Worm (Caenorhabditis elegans): ENCODE data around the gene W09G12.9.

W09G12.9 gene

ce11 chrIV:1243295-1243694, 26.9 kb downstream of the W09G12.9 start, which contains the start of gene F38A1.15:
TSS of gene F38A1.15 (minus strand) at chrIV:1243395.
- TF ChIP-seq dao-5 (tag; optimal IDR thresholded peaks at IDR 0.05): no peak
- TF ChIP-seq W03F9.2 (tag; optimal IDR thresholded peaks at IDR 0.05): no peak
- no peak for TF ChIP-seq him-1 (tag; optimal IDR thresholded peaks at IDR 0.05)

ce11 chrIV:1245244-1245643, 28.9 kb downstream of the W09G12.9 start, which contains the start of gene F38A1.9:
TSS of gene F38A1.9 (minus strand) at chrIV:1245344.
- TF ChIP-seq him-1 (tag; optimal IDR thresholded peaks at IDR 0.05): no peak
- no peak for TF ChIP-seq dao-5 (tag; optimal IDR thresholded peaks at IDR 0.05)
- TF ChIP-seq W03F9.2 (tag; optimal IDR thresholded peaks at IDR 0.05): no peak

- TF ChIP-seq him-1 (tag; optimal IDR thresholded peaks at IDR 0.05) (no peak), W03F9.2 (tag; optimal IDR thresholded peaks at IDR 0.05) (no peak), dao-5 (tag; optimal IDR thresholded peaks at IDR 0.05) (no peak)
These were observed 30.5 kb downstream of the W09G12.9 start, which contains the start of the genes clec-165 and F38A1.11 for ce11 chrIV:1246762-1247436. TSS of gene clec-165 (minus strand) at chrIV:1246886. TSS of gene F38A1.11 (plus strand) at chrIV:1247386.

- TF ChIP-seq dao-5 (tag; optimal IDR thresholded peaks at IDR 0.05) (no peak), W03F9.2 (tag; optimal IDR thresholded peaks at IDR 0.05) (no peak), him-1 (tag; optimal IDR thresholded peaks at IDR 0.05) (no peak)
These were observed 35.0 kb downstream of the W09G12.9 start, which contains the start of the genes clec-166 and F38A1.6 for ce11 chrIV:1251242-1251911. TSS of gene clec-166 (minus strand) at chrIV:1251342. TSS of gene F38A1.6 (plus strand) at chrIV:1251861.

ce11 chrIV:1255632-1256031, 39.2 kb downstream of the W09G12.9 start, which contains the start of gene clec-167:
TSS of gene clec-167 (minus strand) at chrIV:1255732.
- TF ChIP-seq him-1 (tag; optimal IDR thresholded peaks at IDR 0.05) (no peak), W03F9.2 (tag; optimal IDR thresholded peaks at IDR 0.05) (no peak), dao-5 (tag; optimal IDR thresholded peaks at IDR 0.05) (no peak)

- no peak for TF ChIP-seq W03F9.2 (tag; optimal IDR thresholded peaks at IDR 0.05)
- no peak for TF ChIP-seq him-1 (tag; optimal IDR thresholded peaks at IDR 0.05)
These were observed 40.3 kb downstream of the W09G12.9 start, which contains the start of gene clec-168 for ce11 chrIV:1256723-1257122. TSS of gene clec-168 (plus strand) at chrIV:1256969.

ce11 chrIV:1260474-1260873, 44.1 kb downstream of the W09G12.9 start:
- TF ChIP-seq him-1 (tag; optimal IDR thresholded peaks at IDR 0.05): no peak
- no peak for TF ChIP-seq dao-5 (tag; optimal IDR thresholded peaks at IDR 0.05)
- no peak for TF ChIP-seq W03F9.2 (tag; optimal IDR thresholded peaks at IDR 0.05)

ce11 chrIV:1261024-1261423, 44.6 kb downstream of the W09G12.9 start, which contains the start of gene clec-169:
TSS of gene clec-169 (plus strand) at chrIV:1261324.
- TF ChIP-seq him-1 (tag; optimal IDR thresholded peaks at IDR 0.05) (no peak), dao-5 (tag; optimal IDR thresholded peaks at IDR 0.05) (no peak), W03F9.2 (tag; optimal IDR thresholded peaks at IDR 0.05) (no peak)

- TF ChIP-seq dao-5 (tag; optimal IDR thresholded peaks at IDR 0.05): no peak
- no peak for TF ChIP-seq W03F9.2 (tag; optimal IDR thresholded peaks at IDR 0.05)
- TF ChIP-seq him-1 (tag; optimal IDR thresholded peaks at IDR 0.05): no peak
These were observed 45.5 kb downstream of the W09G12.9 start for ce11 chrIV:1261930-1262329.

ce11 chrIV:1264928-1265327, 48.5 kb downstream of the W09G12.9 start, which contains the start of gene F38A1.13:
TSS of gene F38A1.13 (plus strand) at chrIV:1265228.
- TF ChIP-seq W03F9.2 (tag; optimal IDR thresholded peaks at IDR 0.05) (no peak), him-1 (tag; optimal IDR thresholded peaks at IDR 0.05) (no peak), dao-5 (tag; optimal IDR thresholded peaks at IDR 0.05) (no peak)

- TF ChIP-seq him-1 (tag; optimal IDR thresholded peaks at IDR 0.05): no peak
- no peak for TF ChIP-seq W03F9.2 (tag; optimal IDR thresholded peaks at IDR 0.05)
- no peak for TF ChIP-seq dao-5 (tag; optimal IDR thresholded peaks at IDR 0.05)
These were observed 49.7 kb downstream of the W09G12.9 start for ce11 chrIV:1266138-1266537.

ce11 chrIV:1266724-1267123, 50.3 kb downstream of the W09G12.9 start, which contains the start of gene clec-170:
TSS of gene clec-170 (plus strand) at chrIV:1266866.
- TF ChIP-seq W03F9.2 (tag; optimal IDR thresholded peaks at IDR 0.05) (no peak), him-1 (tag; optimal IDR thresholded peaks at IDR 0.05) (no peak), dao-5 (tag; optimal IDR thresholded peaks at IDR 0.05) (no peak)

All from whole organism, L4/young adult.